Fruit fly (Drosophila melanogaster): ENCODE measurements around the gene CG1647.

DNA sequence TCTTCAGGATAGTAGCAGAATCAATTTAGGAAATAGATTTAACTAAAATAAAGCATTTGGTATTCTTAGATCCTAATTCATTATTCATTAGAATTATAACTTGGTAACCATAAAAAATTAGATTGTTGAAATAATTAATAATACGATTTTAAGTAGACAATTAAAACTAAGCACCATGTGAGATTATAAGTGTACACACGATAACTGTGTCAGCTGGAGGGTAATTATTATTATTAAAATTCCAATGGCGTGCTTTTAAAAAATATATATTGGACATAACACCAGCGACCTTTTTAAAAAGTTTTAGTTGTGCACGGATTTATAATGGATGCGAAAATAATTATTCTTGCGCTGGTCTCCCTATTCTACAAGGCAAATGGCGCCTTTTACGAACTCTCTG is 13.6 kb upstream of the CG1647 start, which contains the start of gene CheB98a:
- TF ChIP-seq D1 (tag; optimal IDR thresholded peaks at IDR 0.05): no peak
- no peak for TF ChIP-seq CG34367 (tag; optimal IDR thresholded peaks at IDR 0.05)
- TF ChIP-seq Pif1B (GFP tag; optimal IDR thresholded peaks at IDR 0.05): no peak
- no peak for TF ChIP-seq CG32121 (GFP tag; IDR thresholded peaks at IDR 0.05)
- TF ChIP-seq CG12605 (GFP tag; IDR thresholded peaks at IDR 0.05): no peak
- TF ChIP-seq fd96Ca (GFP tag; IDR thresholded peaks at IDR 0.05): no peak

Data from whole organism, pupa.